Worm (Caenorhabditis elegans) whole organism, midembryonic: Measurements from ENCODE around the gene sru-25.
"Not testable (repeated sequence)": the region's sequence is repeated elsewhere in the genome, so short reads cannot be mapped to it uniquely, and the experiment has no call there.

Experiments used
- med-1 ChIP-seq: sonication (generic microtip); optimal IDR thresholded peaks from 2 replicates; lab custom pipeline; 2017; ENCODE audit warnings: missing genetic modification characterization, mild to moderate bottlenecking, missing compliant biosample characterization, antibody characterized with exemption, missing genetic modification reagents; ENCODE audit not compliant: insufficient read depth
- ref-1 ChIP-seq: fragments of 200-800 bp; sonication (Bioruptor generic); conservative IDR thresholded peaks from 2 replicates; pipeline ENCODE4 v1.3.6; 2022; ENCODE audit warnings: missing genetic modification reagents, missing genetic modification characterization, missing compliant biosample characterization
- ztf-23 ChIP-seq: fragments of 200-800 bp; sonication (Bioruptor generic); IDR thresholded peaks from 2 replicates; pipeline ENCODE4 v1.3.6; 2022; ENCODE audit warnings: missing genetic modification reagents, missing genetic modification characterization, missing compliant biosample characterization

- TF ChIP-seq ztf-23 (GFP tag; lab: Robert Waterston, UW); ref-1 (GFP tag; lab: Robert Waterston, UW); med-1 (GFP tag; lab: Kevin White, UChicago): not testable (repeated sequence)
These were observed 16.0 kb downstream of the sru-25 start for ce11 chrV:658140-658539.
